Worm (Caenorhabditis elegans) whole organism, early embryonic: ENCODE measurements around the gene ric-7.

Source experiments
- B0310.2 ChIP-seq: sonication (generic microtip); optimal IDR thresholded peaks from 2 replicates; lab custom pipeline; 2016; ENCODE audit warnings: mild to moderate bottlenecking, missing genetic modification characterization, missing compliant biosample characterization
- F13C5.2 ChIP-seq: sonication (generic microtip); optimal IDR thresholded peaks from 2 replicates; lab custom pipeline; 2017; ENCODE audit warnings: mild to moderate bottlenecking, missing genetic modification characterization, inconsistent platforms, missing compliant biosample characterization
- aly-1 ChIP-seq: sonication (generic microtip); optimal IDR thresholded peaks from 2 replicates; lab custom pipeline; 2016; ENCODE audit warnings: missing genetic modification characterization, missing compliant biosample characterization
- ama-1 ChIP-seq: fragments of 150-350 bp; optimal IDR thresholded peaks from 2 replicates; lab custom pipeline; 2014
- ceh-13 ChIP-seq: fragments of 200-800 bp; sonication (Bioruptor generic); optimal IDR thresholded peaks from 2 replicates; lab custom pipeline; 2018; ENCODE audit warnings: mild to moderate bottlenecking, missing genetic modification characterization, missing compliant biosample characterization
- ceh-36 ChIP-seq: sonication (generic microtip); optimal IDR thresholded peaks from 2 replicates; lab custom pipeline; 2016; ENCODE audit warnings: missing genetic modification characterization, inconsistent platforms, missing compliant biosample characterization
- ets-7 ChIP-seq: sonication (generic microtip); optimal IDR thresholded peaks from 2 replicates; lab custom pipeline; 2016; ENCODE audit warnings: missing genotype, missing genetic modification characterization, missing compliant biosample characterization
- flt-1 ChIP-seq: fragments of 200-800 bp; sonication (Bioruptor generic); IDR thresholded peaks from 2 replicates; pipeline ENCODE4 v1.3.6; 2022; ENCODE audit warnings: missing genetic modification characterization, missing compliant biosample characterization
- hmbx-1 ChIP-seq: sonication (generic microtip); optimal IDR thresholded peaks from 2 replicates; lab custom pipeline; 2016; ENCODE audit warnings: mild to moderate bottlenecking, missing genetic modification characterization, missing compliant biosample characterization
- hmg-4 ChIP-seq: fragments of 200-800 bp; sonication (Bioruptor generic); optimal IDR thresholded peaks from 2 replicates; lab custom pipeline; 2018; ENCODE audit warnings: mild to moderate bottlenecking, missing genetic modification characterization, missing compliant biosample characterization
- hnd-1 ChIP-seq: sonication (generic microtip); optimal IDR thresholded peaks from 2 replicates; lab custom pipeline; 2016; ENCODE audit warnings: missing genetic modification characterization, missing compliant biosample characterization
- pes-1 ChIP-seq: fragments of 200-800 bp; sonication (Bioruptor generic); IDR thresholded peaks from 2 replicates; pipeline ENCODE4 v1.3.6; 2022; ENCODE audit warnings: missing genetic modification reagents, missing genetic modification characterization, missing compliant biosample characterization
- scrt-1 ChIP-seq: fragments of 200-800 bp; sonication (Bioruptor generic); IDR thresholded peaks from 2 replicates; pipeline ENCODE4 v1.3.6; 2022; ENCODE audit warnings: missing genetic modification characterization, missing compliant biosample characterization
- sea-1 ChIP-seq: fragments of 200-800 bp; sonication (Bioruptor generic); conservative IDR thresholded peaks from 2 replicates; pipeline ENCODE4 v1.3.6; 2022; ENCODE audit warnings: missing genetic modification characterization, missing compliant biosample characterization
- tbx-11 ChIP-seq: fragments of 200-800 bp; sonication (Bioruptor generic); IDR thresholded peaks from 2 replicates; pipeline ENCODE4 v1.3.6; 2022; ENCODE audit warnings: missing genetic modification characterization, missing compliant biosample characterization
- tbx-37 ChIP-seq: fragments of 200-800 bp; sonication (Bioruptor generic); conservative IDR thresholded peaks from 2 replicates; pipeline ENCODE4 v1.3.6; 2022; ENCODE audit warnings: missing genetic modification reagents, missing genetic modification characterization, missing compliant biosample characterization
- tra-4 ChIP-seq: sonication (generic microtip); optimal IDR thresholded peaks from 2 replicates; lab custom pipeline; 2017; ENCODE audit warnings: missing genetic modification characterization, missing compliant biosample characterization

Gene ric-7

DNA sequence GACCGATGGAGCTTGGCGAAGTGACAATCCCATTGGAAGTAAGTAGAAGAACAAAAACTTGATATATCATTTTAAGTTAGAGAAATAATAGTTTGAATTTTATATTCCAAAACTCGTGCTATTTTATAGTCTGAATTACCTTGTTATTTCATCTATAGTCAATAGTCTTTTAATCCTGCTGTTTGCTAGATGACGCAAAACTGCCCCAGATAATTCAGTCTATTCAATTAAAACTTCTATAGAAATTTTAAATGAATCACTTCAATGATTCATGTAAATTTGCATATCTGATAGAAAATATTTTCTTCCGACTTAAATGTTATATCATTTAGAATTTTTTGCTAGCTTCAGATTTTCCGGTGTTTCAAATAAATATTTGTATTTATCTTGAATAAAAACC lies 17.4 kb upstream of the ric-7 start, which contains the start of gene T08G5.15:
Gene T08G5.15 (minus strand): TSS at position 101 of the 400 bp plus-strand sequence.
- TF ChIP-seq pes-1 (GFP tag; lab: Robert Waterston, UW) (no peak), hnd-1 (tag; lab: Kevin White, UChicago) (no peak), ama-1 (lab: Kevin White, UChicago) (no peak), tbx-37 (GFP tag; lab: Robert Waterston, UW) (no peak), tra-4 (tag; lab: Kevin White, UChicago) (no peak), scrt-1 (GFP tag; lab: Robert Waterston, UW) (no peak), ceh-13 (GFP tag; lab: Kevin White, UChicago) (no peak), F13C5.2 (tag; lab: Kevin White, UChicago) (no peak), hmbx-1 (no peak), tbx-11 (no peak), sea-1 (GFP tag; lab: Robert Waterston, UW) (no peak)

DNA sequence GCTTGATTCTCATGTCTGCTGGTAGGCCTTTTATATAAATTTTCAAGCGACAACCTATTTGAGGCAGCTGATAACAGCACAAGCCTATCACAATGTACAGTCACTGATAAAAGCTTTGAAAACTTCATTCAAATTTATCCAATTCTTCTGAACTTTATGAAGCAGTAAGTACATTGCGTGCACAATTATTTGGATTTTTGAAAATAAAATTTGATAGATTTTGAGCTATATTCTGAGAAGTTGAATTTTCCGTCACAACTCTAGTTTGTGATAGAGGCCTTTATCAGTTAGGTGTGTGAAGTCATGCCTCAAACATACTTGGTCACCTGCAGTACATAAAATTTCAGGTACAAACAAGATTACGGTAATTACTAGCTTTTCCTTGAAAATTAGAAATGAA lies 12.9 kb upstream of the ric-7 start, which contains the start of the genes mtl-2 and T08G5.1:
Gene mtl-2 (minus strand): TSS at position 34 of the 400 bp plus-strand sequence.
Gene T08G5.1 (plus strand): TSS at position 127 of the 400 bp plus-strand sequence.
- TF ChIP-seq ceh-36 (tag; lab: Kevin White, UChicago) (no peak), ceh-13 (GFP tag; lab: Kevin White, UChicago) (no peak), B0310.2 (no peak), ama-1 (lab: Kevin White, UChicago) (no peak), hnd-1 (tag; lab: Kevin White, UChicago) (no peak), tra-4 (tag; lab: Kevin White, UChicago) (no peak), tbx-11 (no peak), tbx-37 (GFP tag; lab: Robert Waterston, UW) (no peak), flt-1 (GFP tag; lab: Robert Waterston, UW) (no peak), F13C5.2 (tag; lab: Kevin White, UChicago) (no peak), hmg-4 (GFP tag; lab: Kevin White, UChicago) (no peak), sea-1 (GFP tag; lab: Robert Waterston, UW) (no peak)

DNA sequence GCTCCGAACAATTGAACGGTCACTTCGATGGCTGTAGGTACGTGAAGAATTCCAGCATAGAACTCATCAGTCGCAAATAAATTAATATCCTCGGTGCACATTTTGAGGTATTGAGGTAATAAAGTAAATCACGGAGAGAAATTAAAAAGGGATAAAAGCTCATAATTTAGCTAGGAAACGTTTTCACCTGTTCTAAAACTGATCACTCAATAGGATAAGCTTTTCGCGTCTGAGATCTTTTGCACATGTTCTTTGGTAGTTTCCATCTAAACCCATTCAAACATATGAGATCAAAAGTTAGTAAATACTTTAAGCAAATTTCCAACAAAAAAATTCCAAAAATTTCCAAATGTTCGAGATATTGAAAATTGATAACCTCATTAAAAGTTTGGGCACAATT lies 11.8 kb upstream of the ric-7 start, which contains the start of gene srh-308:
Gene srh-308 (minus strand): TSS at position 101 of the 400 bp plus-strand sequence.
- TF ChIP-seq hnd-1 (tag; lab: Kevin White, UChicago) = no peak
- TF ChIP-seq scrt-1 (GFP tag; lab: Robert Waterston, UW) = no peak
- no peak for TF ChIP-seq tra-4 (tag; lab: Kevin White, UChicago)
- no peak for TF ChIP-seq hmg-4 (GFP tag; lab: Kevin White, UChicago)
- no peak for TF ChIP-seq sea-1 (GFP tag; lab: Robert Waterston, UW)
- TF ChIP-seq B0310.2 = no peak
- TF ChIP-seq ceh-36 (tag; lab: Kevin White, UChicago) = no peak

DNA sequence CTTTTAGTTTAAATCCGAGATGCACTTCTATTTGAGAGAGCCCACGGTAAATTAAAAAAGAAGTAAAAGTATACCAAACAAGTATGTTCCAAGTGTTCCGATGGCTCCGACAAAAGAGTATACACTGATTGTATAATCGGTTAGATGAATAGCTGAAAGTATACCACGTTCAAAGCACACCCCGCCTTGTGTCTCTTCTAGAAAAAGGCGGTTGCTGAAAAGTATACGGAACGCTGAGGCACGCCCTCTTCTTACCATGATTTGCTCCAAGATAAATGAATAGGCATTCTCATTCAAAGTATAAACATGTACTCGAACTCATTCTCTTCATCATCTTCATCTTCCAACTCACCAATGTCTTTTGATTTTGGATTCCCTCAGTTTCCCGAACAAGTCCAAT lies 8.7 kb upstream of the ric-7 start, which contains the start of gene end-3:
Gene end-3 (plus strand): TSS at position 301 of the 400 bp plus-strand sequence.
- TF ChIP-seq B0310.2 (no peak), flt-1 (GFP tag; lab: Robert Waterston, UW) (no peak), tra-4 (tag; lab: Kevin White, UChicago) (no peak), hnd-1 (tag; lab: Kevin White, UChicago) (no peak), ets-7 (tag; lab: Kevin White, UChicago) (no peak), tbx-37 (GFP tag; lab: Robert Waterston, UW) (no peak), ceh-13 (GFP tag; lab: Kevin White, UChicago) (no peak)

DNA sequence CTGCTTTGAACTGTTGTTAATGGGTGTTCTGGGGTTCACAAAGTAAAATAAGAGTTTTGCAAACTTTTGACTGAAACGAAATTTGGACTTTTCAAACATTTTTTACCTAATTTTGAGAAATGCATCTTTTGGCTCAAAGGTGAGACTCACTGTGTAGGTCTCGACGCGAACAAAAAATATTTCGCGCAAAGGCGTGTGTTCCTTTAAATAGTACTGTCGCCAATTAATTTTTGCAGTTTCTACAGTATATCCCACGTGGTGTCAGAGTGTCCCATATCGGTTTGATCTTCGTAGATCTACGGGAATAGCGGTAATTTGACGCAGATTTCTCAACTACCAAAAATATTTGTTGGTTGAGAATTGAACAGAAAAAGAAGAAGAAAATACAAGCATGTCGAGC lies 7.9 kb upstream of the ric-7 start:
- TF ChIP-seq scrt-1 (GFP tag; lab: Robert Waterston, UW) (no peak), hmg-4 (GFP tag; lab: Kevin White, UChicago) (no peak), ceh-36 (tag; lab: Kevin White, UChicago) (no peak), aly-1 (tag; lab: Kevin White, UChicago) (no peak), hnd-1 (tag; lab: Kevin White, UChicago) (no peak), tra-4 (tag; lab: Kevin White, UChicago) (no peak), sea-1 (GFP tag; lab: Robert Waterston, UW) (no peak), hmbx-1 (no peak), ets-7 (tag; lab: Kevin White, UChicago) (no peak), B0310.2 (no peak), ceh-13 (GFP tag; lab: Kevin White, UChicago) (no peak)

DNA sequence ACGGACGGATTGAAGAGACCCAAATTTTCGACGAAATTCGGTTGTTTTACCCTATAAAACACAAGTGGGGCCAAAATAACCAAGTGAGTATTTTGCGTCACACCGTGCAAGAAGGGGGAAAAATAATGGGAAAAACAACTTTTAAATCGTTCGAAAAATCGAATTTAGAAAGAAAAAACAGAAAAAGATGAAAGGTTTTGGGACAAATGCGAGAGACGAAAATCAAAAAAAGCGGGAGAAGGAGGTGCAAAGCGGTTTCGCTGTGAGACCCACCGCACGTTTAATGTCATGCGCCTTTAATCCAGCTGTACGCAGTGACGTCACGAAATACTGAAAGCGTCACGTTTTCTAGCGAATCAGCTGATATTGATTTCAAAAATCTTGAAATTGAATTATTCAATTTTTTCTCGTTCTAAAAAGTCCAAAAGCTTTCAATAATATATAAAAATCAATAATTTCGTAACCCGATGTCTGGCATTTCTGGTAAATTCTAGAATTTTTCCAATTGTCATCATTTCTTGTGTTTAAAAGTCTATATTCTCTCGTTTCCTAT lies 6.4 kb upstream of the ric-7 start, which contains the start of the genes ddx-17 and aip-1:
Gene ddx-17 (minus strand): TSS at position 51 of the 553 bp plus-strand sequence.
Gene aip-1 (plus strand): TSS at position 332 of the 553 bp plus-strand sequence.
- TF ChIP-seq tbx-37 (GFP tag; lab: Robert Waterston, UW) (no peak), hnd-1 (tag; lab: Kevin White, UChicago) (no peak), ama-1 (lab: Kevin White, UChicago) (peak; percentile 18), B0310.2 (no peak), F13C5.2 (tag; lab: Kevin White, UChicago) (peak; percentile 42), tra-4 (tag; lab: Kevin White, UChicago) (no peak), hmbx-1 (no peak), sea-1 (GFP tag; lab: Robert Waterston, UW) (no peak)

DNA sequence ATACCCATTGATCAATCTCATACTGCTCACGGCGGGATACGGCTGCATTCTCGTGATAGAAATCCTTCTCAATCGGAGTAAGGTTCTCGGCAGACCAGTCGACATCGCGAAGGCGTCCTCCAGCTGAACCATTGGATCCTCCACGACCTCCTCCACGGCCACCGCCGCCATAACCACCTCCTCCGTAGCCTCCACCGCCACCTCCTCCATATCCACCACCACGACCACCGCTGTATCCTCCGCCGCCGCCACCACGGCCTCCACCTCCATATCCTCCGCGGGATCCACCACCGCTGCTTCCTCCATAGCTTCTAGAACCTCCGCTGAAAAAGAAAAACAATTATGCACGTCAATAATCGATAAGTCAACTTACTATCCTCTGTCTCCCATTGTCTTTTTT lies 5.7 kb upstream of the ric-7 start:
- TF ChIP-seq tbx-37 (GFP tag; lab: Robert Waterston, UW) (no peak), F13C5.2 (tag; lab: Kevin White, UChicago) (no peak), scrt-1 (GFP tag; lab: Robert Waterston, UW) (peak; percentile 38; the same call in 1 of the 2 replicates)
